Worm (Caenorhabditis elegans): ENCODE measurements around the gene fipr-3.

fipr-3 gene

DNA sequence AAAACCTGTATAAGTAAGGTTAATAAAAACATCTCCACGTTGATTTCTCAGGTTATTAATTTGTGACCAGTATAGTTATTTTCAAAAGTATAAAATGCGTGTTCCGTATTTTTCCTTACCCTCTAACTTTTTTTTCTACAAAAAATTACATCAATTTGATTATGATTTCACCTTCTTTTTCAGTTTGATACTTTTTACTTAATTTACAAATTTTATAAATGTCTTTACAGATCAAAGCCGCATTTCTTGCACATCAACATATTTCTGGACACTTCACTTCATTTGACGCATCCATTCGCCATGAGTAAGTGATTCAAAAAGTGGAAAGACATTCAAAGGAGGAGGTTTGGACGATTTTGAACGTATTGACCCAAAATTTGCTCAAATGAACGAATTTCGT lies 37.2 kb downstream of the fipr-3 start, which contains the start of gene Y66C5A.2:
Y66C5A.2 (plus strand) TSS at position 301 of the 400 bp plus-strand sequence.
- no peak for TF ChIP-seq ets-4 (tag; optimal IDR thresholded peaks at IDR 0.05)
- no peak for TF ChIP-seq dve-1 (tag; optimal IDR thresholded peaks at IDR 0.05)
- TF ChIP-seq unc-42 (tag; optimal IDR thresholded peaks at IDR 0.05), result no peak
- TF ChIP-seq syd-9 (tag; optimal IDR thresholded peaks at IDR 0.05), result no peak
- TF ChIP-seq pat-9 (tag; optimal IDR thresholded peaks at IDR 0.05), result no peak
- no peak for TF ChIP-seq ahr-1 (tag; optimal IDR thresholded peaks at IDR 0.05)
- no peak for TF ChIP-seq pha-4 (tag; optimal IDR thresholded peaks at IDR 0.05)
- no peak for TF ChIP-seq ceh-9 (tag; optimal IDR thresholded peaks at IDR 0.05)
- no peak for TF ChIP-seq elt-4 (tag; optimal IDR thresholded peaks at IDR 0.05)
- no peak for TF ChIP-seq sox-4 (tag; optimal IDR thresholded peaks at IDR 0.05)
- TF ChIP-seq hlh-8 (tag; optimal IDR thresholded peaks at IDR 0.05), result no peak
- TF ChIP-seq rnt-1 (tag; optimal IDR thresholded peaks at IDR 0.05), result no peak
- no peak for TF ChIP-seq odd-2 (tag; optimal IDR thresholded peaks at IDR 0.05)
- TF ChIP-seq nhr-11 (tag; optimal IDR thresholded peaks at IDR 0.05), result no peak
- TF ChIP-seq T23F11.4 (GFP tag; optimal IDR thresholded peaks at IDR 0.05), result no peak
- no peak for TF ChIP-seq ref-2 (tag; optimal IDR thresholded peaks at IDR 0.05)
- TF ChIP-seq hlh-15 (tag; optimal IDR thresholded peaks at IDR 0.05), result no peak
- no peak for TF ChIP-seq nfya-1 (tag; optimal IDR thresholded peaks at IDR 0.05)
- TF ChIP-seq dmd-4 (tag; optimal IDR thresholded peaks at IDR 0.05; ENCODE audit: borderline replicate concordance), result no peak
- TF ChIP-seq gmeb-2 (tag; optimal IDR thresholded peaks at IDR 0.05), result no peak

DNA sequence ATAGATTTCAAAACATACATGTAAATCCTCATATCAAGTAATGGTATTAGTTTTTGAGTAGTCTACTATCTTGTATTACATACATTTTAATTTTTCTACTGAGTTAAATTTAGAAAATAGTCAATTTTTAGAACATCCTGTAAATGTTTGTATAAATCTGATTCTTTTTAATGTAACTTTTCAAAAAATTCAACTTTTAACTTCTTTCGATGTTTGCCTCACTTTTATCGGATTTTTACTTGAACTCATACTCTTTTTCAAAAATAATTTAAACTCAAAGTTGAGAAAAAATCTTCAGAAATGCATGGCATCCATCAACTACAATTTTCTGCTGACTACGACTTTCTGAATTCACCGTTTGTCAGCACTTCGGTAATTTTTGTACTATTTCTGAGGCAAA lies 41.3 kb downstream of the fipr-3 start, which contains the start of gene M163.7:
M163.7 (plus strand) TSS at position 301 of the 400 bp plus-strand sequence.
- TF ChIP-seq ceh-2 (tag; optimal IDR thresholded peaks at IDR 0.05) (no peak), hlh-30 (tag; optimal IDR thresholded peaks at IDR 0.05; ENCODE audit: insufficient read depth) (no peak), unc-3 (GFP tag; conservative IDR thresholded peaks at IDR 0.05) (no peak), unc-3 (tag; optimal IDR thresholded peaks at IDR 0.05) (no peak), ceh-24 (tag; optimal IDR thresholded peaks at IDR 0.05) (no peak), nfya-1 (tag; optimal IDR thresholded peaks at IDR 0.05) (no peak), odd-2 (tag; optimal IDR thresholded peaks at IDR 0.05) (no peak), ceh-19 (GFP tag; optimal IDR thresholded peaks at IDR 0.05) (no peak), unc-42 (tag; optimal IDR thresholded peaks at IDR 0.05) (no peak), dmd-4 (tag; optimal IDR thresholded peaks at IDR 0.05; ENCODE audit: borderline replicate concordance) (no peak), sdc-2 (tag; optimal IDR thresholded peaks at IDR 0.05) (no peak), ceh-48 (tag; optimal IDR thresholded peaks at IDR 0.05) (no peak), ceh-45 (GFP tag; IDR thresholded peaks at IDR 0.05) (no peak), mec-3 (tag; optimal IDR thresholded peaks at IDR 0.05; ENCODE audit: borderline replicate concordance) (no peak), ama-1 (optimal IDR thresholded peaks at IDR 0.05) (no peak), madf-2 (tag; optimal IDR thresholded peaks at IDR 0.05) (no peak), pha-4 (tag; optimal IDR thresholded peaks at IDR 0.05) (no peak), pax-1 (tag; optimal IDR thresholded peaks at IDR 0.05) (no peak)

DNA sequence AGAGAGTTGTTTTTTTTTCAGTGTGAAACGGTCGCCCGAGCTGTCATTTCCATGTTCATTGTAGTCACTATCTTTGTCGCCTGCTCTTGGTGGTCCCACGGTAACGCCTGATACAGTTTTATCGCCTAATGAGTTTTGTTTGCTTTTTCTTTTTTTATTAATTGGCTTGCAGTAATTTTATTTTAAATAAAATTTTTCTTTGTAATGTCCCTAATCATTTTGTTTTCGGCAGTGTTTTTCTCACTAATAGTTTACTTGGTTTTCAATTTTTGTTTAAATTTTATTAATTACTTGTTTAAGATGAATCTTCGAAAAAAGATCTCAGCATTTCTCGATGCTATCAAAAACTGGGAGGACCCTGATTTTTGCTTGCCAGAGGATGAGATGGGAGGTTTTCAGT lies 42.4 kb downstream of the fipr-3 start, which contains the start of gene M163.22:
M163.22 (plus strand) TSS at position 301 of the 400 bp plus-strand sequence.
- TF ChIP-seq nhr-232 (tag; optimal IDR thresholded peaks at IDR 0.05) (no peak), ref-2 (tag; optimal IDR thresholded peaks at IDR 0.05) (no peak), syd-9 (tag; optimal IDR thresholded peaks at IDR 0.05) (no peak), madf-2 (tag; optimal IDR thresholded peaks at IDR 0.05) (no peak), unc-55 (GFP tag; optimal IDR thresholded peaks at IDR 0.05) (no peak), eyg-1 (tag; optimal IDR thresholded peaks at IDR 0.05) (no peak), pha-2 (tag; optimal IDR thresholded peaks at IDR 0.05) (no peak), pax-1 (tag; optimal IDR thresholded peaks at IDR 0.05) (no peak), hlh-8 (tag; optimal IDR thresholded peaks at IDR 0.05) (no peak), unc-42 (tag; optimal IDR thresholded peaks at IDR 0.05) (no peak), hlh-6 (tag; optimal IDR thresholded peaks at IDR 0.05) (no peak), Y22D7AL.16 (tag; optimal IDR thresholded peaks at IDR 0.05) (no peak), hlh-30 (tag; optimal IDR thresholded peaks at IDR 0.05; ENCODE audit: insufficient read depth) (no peak), ceh-22 (tag; optimal IDR thresholded peaks at IDR 0.05) (no peak), dve-1 (tag; optimal IDR thresholded peaks at IDR 0.05) (no peak), ceh-24 (tag; optimal IDR thresholded peaks at IDR 0.05) (no peak)

Measured in whole organism, late embryonic.